Worm (Caenorhabditis elegans) whole organism, dauer: ENCODE data around the gene bed-3.

Experiments
- unc-62 ChIP-seq: sonication (generic microtip); optimal IDR thresholded peaks from 2 replicates; lab custom pipeline; 2017; ENCODE audit warnings: missing biosample characterization, missing genetic modification reagents, missing genetic modification characterization

Gene bed-3

DNA sequence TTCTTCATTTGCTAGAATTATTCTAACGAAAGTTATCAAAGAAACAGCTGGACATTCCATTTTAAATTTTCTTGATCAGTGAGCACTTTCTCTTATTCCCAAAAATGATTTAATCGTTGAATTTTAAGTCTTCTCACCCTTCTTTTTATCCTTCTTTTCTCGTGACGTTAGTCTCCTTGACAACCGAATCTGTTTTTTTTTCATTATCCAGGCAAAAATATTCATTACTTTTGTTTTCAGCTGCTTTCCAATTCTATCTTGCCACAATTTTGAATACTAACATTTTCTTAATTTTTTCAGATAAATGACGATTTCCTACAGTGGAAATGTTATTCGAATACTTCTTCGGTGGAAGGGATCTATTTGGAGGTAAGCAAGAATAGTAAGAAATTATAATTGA is 12.7 kb upstream of the bed-3 start, which contains the start of gene best-13:
Gene best-13, plus strand, starts transcription at position 301 of the 400 bp plus-strand sequence.
- TF ChIP-seq unc-62 (GFP tag; lab: Kevin White, UChicago): no peak

ce11 chrIV:9913064-9913463 is 3.3 kb upstream of the bed-3 start:
- TF ChIP-seq unc-62 (GFP tag; lab: Kevin White, UChicago): no peak

DNA sequence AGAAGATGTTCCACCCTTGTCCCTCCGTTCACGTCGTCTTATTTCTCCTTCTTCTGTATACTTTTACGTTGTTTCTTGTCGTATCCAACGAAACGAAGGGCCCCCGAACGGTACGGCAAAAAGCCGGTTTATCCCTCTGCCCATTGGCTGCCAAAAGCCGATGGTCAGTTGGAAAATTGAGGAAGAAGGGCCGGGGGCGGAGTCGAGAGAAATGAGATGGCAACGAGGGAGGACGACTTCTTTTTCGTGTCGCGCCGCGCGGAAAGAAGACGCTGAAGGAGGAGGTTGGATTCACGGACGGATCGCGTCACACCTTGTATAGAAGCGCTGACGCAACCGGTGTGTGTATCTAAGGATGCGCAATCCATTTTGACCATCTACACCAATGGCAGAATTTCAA is 1.2 kb upstream of the bed-3 start:
- TF ChIP-seq unc-62 (GFP tag; lab: Kevin White, UChicago): no peak

DNA sequence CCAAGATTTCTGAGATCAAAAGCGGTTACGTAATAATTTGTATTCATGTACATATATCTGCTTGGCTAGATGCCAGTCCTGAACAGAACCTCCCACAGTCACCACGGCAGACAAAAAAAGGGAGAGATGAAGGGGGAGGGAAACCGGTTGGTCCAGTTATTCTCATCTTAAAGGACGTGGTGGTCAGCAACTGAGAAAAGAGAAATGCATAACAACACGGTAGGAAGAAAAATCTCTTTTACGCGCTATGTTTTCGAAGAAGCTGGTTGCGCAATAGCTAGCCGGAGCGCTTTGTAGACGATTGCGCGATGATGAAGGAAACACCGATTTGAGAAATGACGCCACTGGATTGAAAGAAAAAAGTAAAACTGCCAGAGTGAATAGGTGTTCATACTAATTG is 1.7 kb downstream of the bed-3 start:
- TF ChIP-seq unc-62 (GFP tag; lab: Kevin White, UChicago): no peak

- TF ChIP-seq unc-62 (GFP tag; lab: Kevin White, UChicago): no peak
Measured at ce11 chrIV:9920426-9920825, 4.1 kb downstream of the bed-3 start.

DNA sequence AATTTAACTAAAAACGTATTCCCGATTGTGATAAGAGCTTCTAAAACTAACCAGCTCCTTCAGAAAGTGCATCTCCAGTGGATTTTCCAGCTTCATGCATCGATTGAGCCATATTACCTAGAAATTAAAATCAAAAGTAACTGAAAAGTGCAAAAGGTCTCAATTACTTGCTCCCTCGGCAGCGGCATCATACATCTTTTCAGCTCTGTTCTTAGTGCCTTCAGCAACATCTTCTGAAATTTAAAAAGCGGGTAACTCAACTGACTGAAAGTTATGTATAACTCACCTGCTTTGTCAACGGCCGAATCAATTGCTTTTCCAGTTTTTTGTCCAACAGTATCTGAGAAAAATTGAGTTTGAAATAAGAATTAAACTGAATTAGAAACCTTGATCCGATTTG is 8.1 kb downstream of the bed-3 start:
- TF ChIP-seq unc-62 (GFP tag; lab: Kevin White, UChicago): no peak

DNA sequence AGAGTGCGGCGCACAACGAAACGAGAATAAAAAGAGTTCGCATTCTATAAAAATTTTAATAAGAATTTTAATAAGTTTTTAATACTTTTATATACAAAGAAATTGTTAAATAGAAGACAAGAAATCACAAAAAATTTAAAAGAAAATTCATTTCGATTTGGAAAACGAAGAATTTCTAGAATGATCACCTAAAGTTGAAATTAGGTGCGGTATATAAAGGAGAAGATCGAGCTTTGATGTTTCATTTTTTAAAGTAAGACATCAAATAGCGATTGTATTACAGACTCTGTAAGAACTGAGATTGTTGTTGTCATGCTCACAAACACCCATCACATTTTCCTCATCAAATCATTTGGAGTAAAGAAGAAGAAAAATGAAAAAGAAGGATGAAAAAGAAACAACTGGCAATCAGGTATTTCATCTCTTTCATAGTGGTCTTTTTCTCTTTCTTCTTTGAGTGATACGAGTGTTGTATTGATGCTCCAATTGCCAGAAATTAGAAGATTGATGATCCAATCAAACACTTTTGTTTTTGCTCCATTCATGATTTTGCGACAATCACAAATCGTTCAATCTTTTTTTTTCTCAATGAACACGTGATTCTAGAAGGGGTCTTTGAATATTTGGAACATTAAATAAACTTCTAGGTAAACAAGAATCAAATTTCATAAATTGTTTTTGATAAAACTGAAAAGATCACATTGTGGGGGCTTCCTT is 12.0 kb downstream of the bed-3 start, which contains the start of gene dur-1:
Gene dur-1, minus strand, starts transcription at position 51 of the 717 bp plus-strand sequence.
- no peak for TF ChIP-seq unc-62 (GFP tag; lab: Kevin White, UChicago)

ce11 chrIV:9932055-9932454 is 15.7 kb downstream of the bed-3 start, which contains the start of the genes trmt-10A and F25H8.2:
Gene trmt-10A, minus strand, starts transcription at chrIV:9932213.
Gene F25H8.2, plus strand, starts transcription at chrIV:9932235.
- no peak for TF ChIP-seq unc-62 (GFP tag; lab: Kevin White, UChicago)

DNA sequence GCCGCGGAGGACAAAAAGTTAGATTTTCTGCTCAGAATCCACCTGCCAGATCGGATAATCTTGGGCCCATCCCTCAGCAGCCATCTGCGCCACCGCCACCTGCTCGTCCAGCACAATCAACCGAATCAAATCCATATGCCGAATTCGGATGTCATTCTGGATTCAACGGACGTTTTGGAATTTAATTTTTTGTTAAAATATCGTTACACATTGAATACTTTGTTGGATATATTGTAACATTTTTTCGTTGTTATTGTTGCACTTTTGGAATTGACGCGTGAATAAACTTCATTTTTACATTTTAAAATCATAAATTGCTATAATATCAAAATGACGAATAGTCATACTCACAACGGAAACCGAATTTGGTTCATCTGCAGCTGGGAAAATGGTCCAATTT is 17.3 kb downstream of the bed-3 start, which contains the start of gene spe-29:
Gene spe-29, plus strand, starts transcription at position 301 of the 400 bp plus-strand sequence.
- no peak for TF ChIP-seq unc-62 (GFP tag; lab: Kevin White, UChicago)

- no peak for TF ChIP-seq unc-62 (GFP tag; lab: Kevin White, UChicago)
Measured at ce11 chrIV:9943214-9943613, 26.9 kb downstream of the bed-3 start.

ce11 chrIV:9944279-9944678 is 28.0 kb downstream of the bed-3 start:
- TF ChIP-seq unc-62 (GFP tag; lab: Kevin White, UChicago): no peak

DNA sequence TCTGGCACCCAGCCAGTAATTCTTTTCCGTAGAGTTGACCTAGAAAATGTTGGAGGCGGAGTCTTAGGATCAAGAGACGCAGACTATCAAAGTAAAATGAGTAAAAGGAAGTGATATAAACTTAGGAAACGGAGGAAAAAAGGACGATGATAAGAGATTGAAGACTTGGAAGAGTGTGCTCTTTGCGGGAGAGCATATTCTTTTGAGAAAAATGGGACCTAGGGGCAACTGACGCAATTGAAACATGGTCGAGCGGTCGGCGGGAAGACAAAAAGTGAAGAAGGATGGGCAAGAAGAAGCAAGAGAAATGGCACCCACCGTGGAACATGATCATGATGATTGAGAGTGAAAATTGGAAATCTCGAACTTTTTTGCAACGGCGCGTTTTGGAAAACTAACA is 31.7 kb downstream of the bed-3 start:
- no peak for TF ChIP-seq unc-62 (GFP tag; lab: Kevin White, UChicago)

DNA sequence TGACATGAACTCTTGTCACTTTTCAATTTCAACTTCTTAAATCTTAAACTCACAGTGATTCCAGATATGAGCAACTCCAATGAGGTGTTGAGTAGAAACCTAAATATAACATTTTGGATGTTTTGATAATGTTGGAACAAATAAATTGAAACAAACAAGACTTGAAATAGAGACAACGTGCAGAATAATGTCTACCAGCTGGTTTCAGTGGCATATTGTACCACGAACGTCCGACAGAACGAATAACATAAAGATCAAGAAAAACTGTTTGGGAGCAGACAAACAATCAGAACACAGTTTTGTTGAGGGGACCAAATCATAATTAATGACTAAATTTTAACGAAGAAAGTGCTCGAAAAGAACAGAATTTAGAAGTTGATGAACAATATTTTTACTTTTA is 37.0 kb downstream of the bed-3 start, which contains the start of gene gon-1:
Gene gon-1, minus strand, starts transcription at position 101 of the 400 bp plus-strand sequence.
- TF ChIP-seq unc-62 (GFP tag; lab: Kevin White, UChicago): no peak

DNA sequence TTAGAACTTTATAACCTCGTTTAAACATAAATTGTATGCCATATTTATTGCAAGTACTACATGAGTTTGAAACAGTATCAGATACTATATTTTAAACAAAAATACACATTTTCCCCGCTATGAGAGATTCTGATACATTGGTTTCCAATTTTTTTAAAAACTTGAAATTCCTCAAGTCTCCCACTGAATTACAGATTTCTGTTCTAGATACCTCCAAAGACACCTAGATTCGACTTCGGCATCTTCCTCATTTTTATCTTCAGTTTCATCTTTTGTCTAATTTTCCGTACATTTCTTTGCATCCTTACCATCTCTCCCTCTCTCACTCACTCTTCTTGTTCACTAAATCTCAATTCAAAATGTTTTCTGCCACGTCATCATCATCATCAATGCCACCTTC is 47.6 kb downstream of the bed-3 start, which contains the start of gene T13H10.2:
Gene T13H10.2, plus strand, starts transcription at position 301 of the 400 bp plus-strand sequence.
- no peak for TF ChIP-seq unc-62 (GFP tag; lab: Kevin White, UChicago)

- TF ChIP-seq unc-62 (GFP tag; lab: Kevin White, UChicago): no peak
Measured at ce11 chrIV:9969081-9969480, 52.8 kb downstream of the bed-3 start, which contains the start of the genes kin-5 and C47E12.11. Gene kin-5, minus strand, starts transcription at chrIV:9969181. Gene C47E12.11, plus strand, starts transcription at chrIV:9969400.
